Fruit fly (Drosophila melanogaster) whole organism, embryonic: ENCODE measurements around the gene lectin-37Da.

ENCODE experiments used
- CG17568 ChIP-seq: fragments of 200-800 bp; sonication (Bioruptor generic); optimal IDR thresholded peaks from 2 replicates; lab custom pipeline; 2018; ENCODE audit warnings: missing biosample characterization, mild to moderate bottlenecking, missing genetic modification characterization, moderate library complexity
- CG6813 ChIP-seq: fragments of 200-800 bp; sonication (Bioruptor generic); optimal IDR thresholded peaks from 2 replicates; lab custom pipeline; 2017; ENCODE audit warnings: missing biosample characterization, missing genetic modification characterization, mild to moderate bottlenecking, moderate library complexity, missing genetic modification reagents
- Doc3 ChIP-seq: fragments of 200-800 bp; sonication (Bioruptor generic); IDR thresholded peaks from 3 replicates; pipeline ENCODE4 v1.3.6; 2022; ENCODE audit warnings: missing biosample characterization, missing genetic modification characterization; ENCODE audit not compliant: partially characterized antibody
- Meics ChIP-seq: fragments of 200-800 bp; sonication (Bioruptor generic); optimal IDR thresholded peaks from 2 replicates; lab custom pipeline; 2017; ENCODE audit warnings: missing biosample characterization, mild to moderate bottlenecking, missing genetic modification characterization

DNA sequence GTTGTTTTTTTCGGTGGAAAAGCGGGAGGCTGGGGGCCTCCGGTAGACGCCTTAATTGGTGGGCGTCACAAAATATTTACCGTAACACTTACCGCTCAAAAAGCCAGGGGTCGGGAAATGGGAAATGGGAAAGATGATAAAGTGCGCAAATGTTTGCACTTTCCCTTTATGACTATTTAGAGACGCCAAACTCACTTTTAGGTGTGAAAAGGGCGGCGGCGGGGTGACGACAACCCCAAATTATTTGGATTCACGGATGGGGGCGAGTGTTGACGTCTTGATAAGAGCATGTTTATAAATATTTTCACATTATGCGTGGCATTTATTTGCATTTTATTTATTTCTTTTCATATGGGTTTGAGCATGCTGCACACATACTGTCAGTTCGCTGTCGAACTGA, 48.1 kb upstream of the lectin-37Da start, which contains the start of gene CG17349:
- peak; percentile 3 for TF ChIP-seq CG17568 (GFP tag; lab: Kevin White, UChicago)
- no peak for TF ChIP-seq Meics (GFP tag; lab: Kevin White, UChicago)
- no peak for TF ChIP-seq Doc3 (GFP tag; lab: Robert Waterston, UW)
- peak; percentile 46 for TF ChIP-seq CG6813 (GFP tag; lab: Kevin White, UChicago)
